Worm (Caenorhabditis elegans) whole organism, L2 larva: Measurements from ENCODE around the gene ZK742.4.

Experiments used
- C34F6.9 ChIP-seq: fragments of 150-350 bp; optimal IDR thresholded peaks from 2 replicates; lab custom pipeline; 2014; ENCODE audit warnings: missing biosample characterization, missing genetic modification characterization
- F13H6.1 ChIP-seq: sonication (generic microtip); optimal IDR thresholded peaks from 2 replicates; lab custom pipeline; 2016; ENCODE audit warnings: missing genetic modification characterization, missing compliant biosample characterization
- ZK546.5 ChIP-seq: sonication (generic microtip); optimal IDR thresholded peaks from 2 replicates; lab custom pipeline; 2017; ENCODE audit warnings: missing biosample characterization, missing genetic modification characterization
- alr-1 ChIP-seq: fragments of 150-350 bp; optimal IDR thresholded peaks from 2 replicates; lab custom pipeline; 2014; ENCODE audit warnings: missing biosample characterization, missing genetic modification characterization
- aly-2 ChIP-seq: fragments of 150-350 bp; optimal IDR thresholded peaks from 2 replicates; lab custom pipeline; 2014; ENCODE audit warnings: missing biosample characterization, missing genetic modification characterization
- blmp-1 ChIP-seq: sonication (generic microtip); optimal IDR thresholded peaks from 2 replicates; lab custom pipeline; 2017; ENCODE audit warnings: missing genetic modification characterization, mild to moderate bottlenecking, missing compliant biosample characterization, antibody characterized with exemption, moderate library complexity; ENCODE audit not compliant: insufficient read depth
- ceh-16 ChIP-seq: fragments of 150-350 bp; optimal IDR thresholded peaks from 2 replicates; lab custom pipeline; 2014; ENCODE audit warnings: missing biosample characterization, missing genetic modification characterization
- ceh-82 ChIP-seq: fragments of 150-350 bp; optimal IDR thresholded peaks from 2 replicates; lab custom pipeline; 2014; ENCODE audit warnings: missing biosample characterization, missing genetic modification characterization
- crh-2 ChIP-seq: sonication (generic microtip); optimal IDR thresholded peaks from 2 replicates; lab custom pipeline; 2017; ENCODE audit warnings: missing biosample characterization, missing genetic modification characterization
- dmd-4 ChIP-seq: sonication (generic microtip); optimal IDR thresholded peaks from 2 replicates; lab custom pipeline; 2017; ENCODE audit warnings: missing biosample characterization, missing genetic modification characterization
- egl-27 ChIP-seq: sonication (generic microtip); optimal IDR thresholded peaks from 3 replicates; lab custom pipeline; 2017; ENCODE audit warnings: missing biosample characterization, missing genetic modification reagents, missing genetic modification characterization
- elt-3 ChIP-seq: sonication (generic microtip); optimal IDR thresholded peaks from 2 replicates; lab custom pipeline; 2017; ENCODE audit warnings: missing biosample characterization, missing genetic modification characterization
- fos-1 ChIP-seq: fragments of 150-350 bp; optimal IDR thresholded peaks from 2 replicates; lab custom pipeline; 2014; ENCODE audit warnings: missing biosample characterization, missing genetic modification characterization
- gmeb-1 ChIP-seq: fragments of 150-350 bp; optimal IDR thresholded peaks from 2 replicates; lab custom pipeline; 2014; ENCODE audit warnings: missing biosample characterization, missing genetic modification characterization
- lin-11 ChIP-seq: fragments of 150-350 bp; sonication (generic microtip); optimal IDR thresholded peaks from 2 replicates; lab custom pipeline; 2014; ENCODE audit warnings: missing biosample characterization, missing genetic modification characterization, inconsistent platforms, mixed read lengths
- lin-13 ChIP-seq: fragments of 150-350 bp; optimal IDR thresholded peaks from 2 replicates; lab custom pipeline; 2014; ENCODE audit warnings: missing biosample characterization, missing genetic modification reagents, missing genetic modification characterization
- mab-5 ChIP-seq: fragments of 150-350 bp; optimal IDR thresholded peaks from 2 replicates; lab custom pipeline; 2014; ENCODE audit warnings: missing biosample characterization, missing genetic modification characterization
- mbf-1 ChIP-seq: sonication (generic microtip); optimal IDR thresholded peaks from 2 replicates; lab custom pipeline; 2017; ENCODE audit warnings: missing biosample characterization, missing genetic modification characterization
- mdl-1 ChIP-seq, 2 experiments: fragments of 150-350 bp in 1 of 2; sonication (generic microtip) in 1 of 2; optimal IDR thresholded peaks; 2 replicates each; lab custom pipeline; 2017; ENCODE audit warnings: missing biosample characterization in 2 of 2, missing genetic modification characterization in 2 of 2
- nhr-10 ChIP-seq: sonication (generic microtip); optimal IDR thresholded peaks from 2 replicates; lab custom pipeline; 2017; ENCODE audit warnings: missing biosample characterization, missing genetic modification characterization
- nhr-11 ChIP-seq: fragments of 150-350 bp; optimal IDR thresholded peaks from 2 replicates; lab custom pipeline; 2014; ENCODE audit warnings: missing biosample characterization, missing genetic modification characterization
- nhr-129 ChIP-seq: fragments of 150-350 bp; optimal IDR thresholded peaks from 2 replicates; lab custom pipeline; 2014; ENCODE audit warnings: missing biosample characterization, missing genetic modification characterization
- nhr-21 ChIP-seq: fragments of 150-350 bp; optimal IDR thresholded peaks from 2 replicates; lab custom pipeline; 2014; ENCODE audit warnings: missing biosample characterization, missing genetic modification characterization
- nhr-23 ChIP-seq: fragments of 150-350 bp; optimal IDR thresholded peaks from 2 replicates; lab custom pipeline; 2014; ENCODE audit warnings: missing biosample characterization, missing genetic modification reagents, missing genetic modification characterization
- nhr-237 ChIP-seq: fragments of 150-350 bp; optimal IDR thresholded peaks from 2 replicates; lab custom pipeline; 2014; ENCODE audit warnings: missing biosample characterization, missing genetic modification characterization
- nhr-25 ChIP-seq: fragments of 150-350 bp; sonication (generic microtip); optimal IDR thresholded peaks from 3 replicates; lab custom pipeline; 2014; ENCODE audit warnings: missing biosample characterization, missing genetic modification characterization
- nhr-6 ChIP-seq: fragments of 150-350 bp; optimal IDR thresholded peaks from 2 replicates; lab custom pipeline; 2014; ENCODE audit warnings: missing biosample characterization, missing genetic modification characterization
- nhr-77 ChIP-seq: fragments of 150-350 bp; optimal IDR thresholded peaks from 2 replicates; lab custom pipeline; 2014; ENCODE audit warnings: missing biosample characterization, missing genetic modification characterization
- peb-1 ChIP-seq: fragments of 150-350 bp; optimal IDR thresholded peaks from 2 replicates; lab custom pipeline; 2014; ENCODE audit warnings: missing biosample characterization, missing genetic modification characterization
- sem-4 ChIP-seq: fragments of 150-350 bp; optimal IDR thresholded peaks from 2 replicates; lab custom pipeline; 2014; ENCODE audit warnings: missing biosample characterization, missing genetic modification reagents, missing genetic modification characterization
- skn-1 ChIP-seq: sonication (generic microtip); optimal IDR thresholded peaks from 2 replicates; lab custom pipeline; 2017; ENCODE audit warnings: missing biosample characterization, missing genetic modification characterization
- sma-3 ChIP-seq: sonication (generic microtip); optimal IDR thresholded peaks from 2 replicates; lab custom pipeline; 2016; ENCODE audit warnings: missing genetic modification reagents, missing genetic modification characterization, missing compliant biosample characterization
- unc-39 ChIP-seq: fragments of 150-350 bp; optimal IDR thresholded peaks from 2 replicates; lab custom pipeline; 2014; ENCODE audit warnings: missing biosample characterization, missing genetic modification characterization
- unc-55 ChIP-seq: fragments of 150-350 bp; sonication (generic microtip); optimal IDR thresholded peaks from 3 replicates; lab custom pipeline; 2014; ENCODE audit warnings: missing biosample characterization, missing genetic modification reagents, missing genetic modification characterization
- zag-1 ChIP-seq: fragments of 150-350 bp; optimal IDR thresholded peaks from 2 replicates; lab custom pipeline; 2014; ENCODE audit warnings: missing biosample characterization, missing genetic modification characterization
- ztf-1 ChIP-seq: fragments of 200-800 bp; sonication (Bioruptor generic); conservative IDR thresholded peaks from 2 replicates; pipeline ENCODE4 v1.3.6; 2022; ENCODE audit warnings: missing genetic modification characterization, missing compliant biosample characterization
- ztf-4 ChIP-seq: fragments of 150-350 bp; optimal IDR thresholded peaks from 2 replicates; lab custom pipeline; 2014; ENCODE audit warnings: missing biosample characterization, missing genetic modification characterization

Gene ZK742.4

ce11 chrV:7776029-7776628 lies 35.5 kb downstream of the ZK742.4 start, which contains the start of the genes rpl-39 and rps-30 (continued):
- TF ChIP-seq ztf-1 (no peak), mbf-1 (tag; lab: Kevin White, UChicago) (no peak), aly-2 (tag; lab: Kevin White, UChicago) (no peak), dmd-4 (tag; lab: Kevin White, UChicago) (no peak), fos-1 (peak; percentile 73), nhr-23 (no peak), ZK546.5 (peak; percentile 48), nhr-237 (no peak), lin-13 (GFP tag; lab: Kevin White, UChicago) (peak; percentile 78), sma-3 (peak; percentile 69), unc-39 (no peak), nhr-77 (tag; lab: Kevin White, UChicago) (no peak), ceh-82 (tag; lab: Kevin White, UChicago) (peak; percentile 56)

DNA sequence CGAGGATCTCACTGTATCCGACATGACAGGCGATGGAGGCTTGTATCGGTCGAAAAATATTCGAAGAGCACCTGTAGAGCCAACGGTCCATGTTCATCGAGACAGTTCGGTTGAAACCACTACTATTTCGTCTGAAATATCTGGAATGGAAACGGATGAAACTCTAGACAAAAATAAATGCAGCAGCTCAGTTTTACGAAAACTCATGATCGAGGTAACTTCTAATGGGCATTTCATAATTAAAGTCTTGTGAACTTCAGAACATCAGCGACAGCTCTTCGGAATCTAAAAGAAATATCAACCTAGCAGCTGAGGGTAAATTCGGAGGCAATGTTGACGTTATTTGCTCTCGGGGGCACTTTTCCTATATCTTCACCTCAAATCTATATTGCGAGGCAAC lies 36.4 kb downstream of the ZK742.4 start:
- no peak for TF ChIP-seq ceh-16 (tag; lab: Kevin White, UChicago)
- no peak for TF ChIP-seq zag-1
- TF ChIP-seq nhr-6 (tag; lab: Kevin White, UChicago): no peak
- TF ChIP-seq nhr-11 (tag; lab: Kevin White, UChicago): no peak
- no peak for TF ChIP-seq sem-4 (tag; lab: Kevin White, UChicago)
- no peak for TF ChIP-seq nhr-10 (tag; lab: Kevin White, UChicago)
- TF ChIP-seq mab-5: no peak
- TF ChIP-seq nhr-23: no peak
- no peak for TF ChIP-seq blmp-1 (tag; lab: Kevin White, UChicago)
- TF ChIP-seq crh-2: no peak
- TF ChIP-seq mbf-1 (tag; lab: Kevin White, UChicago): no peak
- no peak for TF ChIP-seq F13H6.1 (tag; lab: Kevin White, UChicago)
- TF ChIP-seq unc-39: no peak
- no peak for TF ChIP-seq elt-3 (tag; lab: Kevin White, UChicago)
- TF ChIP-seq sma-3: no peak
- no peak for TF ChIP-seq ceh-82 (tag; lab: Kevin White, UChicago)
- TF ChIP-seq, all 48 proteins: peak for 0

DNA sequence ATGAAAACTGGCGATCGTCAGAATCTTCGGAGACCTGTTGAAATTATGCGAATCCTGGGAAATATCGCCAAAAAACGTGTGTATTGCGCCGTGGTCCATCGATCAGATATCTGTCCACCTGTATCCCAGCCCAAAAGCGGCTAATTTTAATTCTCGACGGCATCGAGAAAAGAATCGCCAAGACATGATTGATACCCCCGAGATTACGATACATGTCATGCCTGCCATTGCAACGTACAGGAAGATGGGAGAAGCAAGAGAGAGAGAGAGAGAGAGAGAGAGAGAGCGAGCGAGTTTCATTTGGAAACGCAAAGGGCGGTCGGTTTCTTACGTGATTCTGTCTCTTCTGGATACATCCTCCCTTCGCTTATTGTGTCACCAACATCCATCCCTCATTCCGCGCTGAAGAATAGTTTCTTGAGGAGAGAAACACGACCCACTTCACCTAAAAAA lies 37.4 kb downstream of the ZK742.4 start, which contains the start of gene grl-10:
Gene grl-10, plus strand, starts transcription at position 403 of the 453 bp plus-strand sequence.
- TF ChIP-seq mbf-1 (tag; lab: Kevin White, UChicago) (no peak), nhr-21 (peak; percentile 78)

DNA sequence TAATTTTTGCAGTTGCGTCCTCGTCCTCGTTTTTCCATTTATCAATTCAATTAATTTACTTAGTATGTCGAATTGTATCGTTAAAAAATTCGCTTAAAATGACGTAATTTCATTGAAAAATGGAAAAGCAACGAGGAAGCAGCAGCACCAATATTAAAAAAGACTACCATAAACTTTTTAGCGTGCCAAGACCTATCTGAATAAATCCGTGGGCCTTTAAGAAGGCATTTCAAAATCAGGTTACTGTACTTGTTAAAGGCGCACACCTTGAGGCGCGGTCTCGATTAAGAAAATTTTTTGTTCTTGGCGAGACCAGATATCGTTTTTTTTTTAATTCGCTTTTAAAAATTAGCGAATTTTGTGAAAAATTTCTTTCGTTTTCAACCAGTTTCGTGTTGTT lies 37.9 kb downstream of the ZK742.4 start:
- TF ChIP-seq nhr-129 (tag; lab: Kevin White, UChicago) (no peak), F13H6.1 (tag; lab: Kevin White, UChicago) (no peak), lin-11 (tag; lab: Kevin White, UChicago) (no peak), ztf-1 (no peak), nhr-11 (tag; lab: Kevin White, UChicago) (no peak), unc-55 (GFP tag; lab: Kevin White, UChicago) (no peak), mbf-1 (tag; lab: Kevin White, UChicago) (no peak), blmp-1 (tag; lab: Kevin White, UChicago) (no peak), skn-1 (tag; lab: Kevin White, UChicago) (no peak), nhr-10 (tag; lab: Kevin White, UChicago) (no peak), nhr-21 (no peak), alr-1 (tag; lab: Kevin White, UChicago) (no peak)
- TF ChIP-seq, all 48 proteins: peak for 0

DNA sequence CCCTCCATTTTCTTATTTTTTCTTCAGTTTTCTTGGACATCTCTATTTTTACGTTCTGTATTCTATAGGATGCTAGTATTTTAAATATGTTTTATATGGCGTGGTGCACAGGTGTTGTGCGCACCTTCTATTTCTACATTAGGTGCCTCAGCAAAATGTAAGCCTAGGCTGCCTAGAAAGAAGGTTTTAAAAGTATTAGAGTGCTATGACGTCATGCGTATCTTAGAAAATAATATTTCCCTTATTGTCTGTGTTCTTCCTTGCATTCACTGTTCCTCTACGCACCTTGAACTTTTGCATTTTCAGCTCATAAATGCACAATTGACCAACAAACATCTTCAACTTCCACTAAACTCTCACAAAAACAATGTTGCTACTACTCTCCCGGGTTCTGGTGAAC lies 40.6 kb downstream of the ZK742.4 start, which contains the start of gene frpr-3:
Gene frpr-3, plus strand, starts transcription at position 301 of the 400 bp plus-strand sequence.
- no peak for TF ChIP-seq gmeb-1 (tag; lab: Kevin White, UChicago)
- no peak for TF ChIP-seq blmp-1 (tag; lab: Kevin White, UChicago)
- TF ChIP-seq ztf-4 (tag; lab: Kevin White, UChicago): no peak
- TF ChIP-seq unc-55 (GFP tag; lab: Kevin White, UChicago): no peak
- no peak for TF ChIP-seq peb-1 (tag; lab: Kevin White, UChicago)
- no peak for TF ChIP-seq lin-13 (GFP tag; lab: Kevin White, UChicago)
- TF ChIP-seq ZK546.5: no peak
- no peak for TF ChIP-seq mdl-1 (tag; optimal IDR thresholded peaks at IDR 0.05; lab: Kevin White, UChicago)
- no peak for TF ChIP-seq zag-1
- TF ChIP-seq lin-11 (tag; lab: Kevin White, UChicago): no peak
- TF ChIP-seq nhr-25: no peak
- no peak for TF ChIP-seq nhr-11 (tag; lab: Kevin White, UChicago)
- no peak for TF ChIP-seq ztf-1
- no peak for TF ChIP-seq egl-27
- no peak for TF ChIP-seq nhr-237
- no peak for TF ChIP-seq C34F6.9 (tag; lab: Kevin White, UChicago)
- TF ChIP-seq mbf-1 (tag; lab: Kevin White, UChicago): no peak
- no peak for TF ChIP-seq ceh-16 (tag; lab: Kevin White, UChicago)
